4 fruit fly cellular contexts compared by ENCODE assay signal in the genomic region with DNA sequence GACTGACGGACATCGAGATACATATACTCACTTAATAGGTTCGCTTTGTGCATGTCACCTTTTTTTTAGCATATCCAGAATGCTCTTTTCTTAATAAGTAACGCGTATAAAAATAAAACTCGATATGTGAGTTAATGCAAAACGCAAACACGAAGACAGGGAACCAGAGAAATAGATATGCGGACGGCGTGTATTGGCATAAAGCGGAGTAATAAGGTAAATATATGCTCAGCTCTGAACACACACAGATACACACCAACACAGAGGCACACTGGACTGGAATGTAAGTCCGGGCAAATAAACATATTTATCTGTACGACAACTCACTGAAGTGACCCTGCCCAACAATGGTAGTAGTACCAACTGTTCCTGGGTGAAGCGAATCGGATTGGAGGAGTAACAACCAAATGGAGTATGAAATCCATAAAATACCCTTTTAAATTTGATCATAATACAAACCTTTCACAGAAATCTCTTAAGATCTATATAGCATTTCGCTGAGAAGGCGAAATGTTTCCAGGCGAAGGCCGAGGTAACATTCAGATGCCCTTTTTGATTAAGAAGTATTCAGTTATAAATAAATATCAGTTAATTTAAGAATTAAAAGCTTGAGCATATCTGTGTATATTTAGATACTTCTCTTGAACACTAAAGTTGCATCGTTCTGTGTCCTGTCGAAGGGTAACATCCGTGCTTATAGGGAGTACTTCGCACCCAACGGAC.
A peak's percentile ranks its signal among the peaks of the same experiment; 100 is the strongest.
TF ChIP-seq lines count a peak whose summit lies in the region.

No protein-coding gene starts in this region.

- no peak for TF ChIP-seq CTCF in whole organism, embryonic (GFP tag; optimal IDR thresholded peaks at IDR 0.05; lab: Kevin White, UChicago)

TF ChIP-seq in whole organism, embryonic, 481 proteins besides CTCF, POLR2A, EP300 and RAD21 (continues in another document):
- no peak for TF ChIP-seq her (GFP tag; optimal IDR thresholded peaks at IDR 0.05; lab: Kevin White, UChicago)
- 0 out of 3 replicates have a peak, but pooled peaks have one; percentile 33 for TF ChIP-seq z (GFP tag; IDR thresholded peaks at IDR 0.05; lab: Robert Waterston, UW)
- no peak for TF ChIP-seq gce (GFP tag; IDR thresholded peaks at IDR 0.05; lab: Robert Waterston, UW)
- TF ChIP-seq gsb-n (tag; optimal IDR thresholded peaks at IDR 0.05; lab: Kevin White, UChicago) = no peak
- TF ChIP-seq CG33213 (GFP tag; optimal IDR thresholded peaks at IDR 0.05; lab: Kevin White, UChicago) = peak; percentile 20
- TF ChIP-seq Xrp1 (GFP tag; IDR thresholded peaks at IDR 0.05; lab: Robert Waterston, UW) = peak; percentile 40; the same call in 1 of the 2 replicates
- TF ChIP-seq CG33557 (GFP tag; optimal IDR thresholded peaks at IDR 0.05; lab: Kevin White, UChicago) = peak; percentile 50
- TF ChIP-seq Side (GFP tag; optimal IDR thresholded peaks at IDR 0.05; lab: Kevin White, UChicago) = no peak
- no peak for TF ChIP-seq CG13296 (GFP tag; optimal IDR thresholded peaks at IDR 0.05; lab: Kevin White, UChicago)
- TF ChIP-seq grau (tag; optimal IDR thresholded peaks at IDR 0.05; lab: Kevin White, UChicago) = no peak
- TF ChIP-seq CG6272 (GFP tag; IDR thresholded peaks at IDR 0.05; lab: Robert Waterston, UW) = no peak
- TF ChIP-seq knrl (GFP tag; IDR thresholded peaks at IDR 0.05; lab: Robert Waterston, UW; ENCODE audit: partially characterized antibody) = no peak
- TF ChIP-seq da (GFP tag; optimal IDR thresholded peaks at IDR 0.05; lab: Kevin White, UChicago) = no peak
- TF ChIP-seq CG7987 (GFP tag; optimal IDR thresholded peaks at IDR 0.05; lab: Kevin White, UChicago) = peak; percentile 32
- TF ChIP-seq Max (GFP tag; optimal IDR thresholded peaks at IDR 0.05; lab: Kevin White, UChicago) = no peak
- TF ChIP-seq CG1603 (tag; optimal IDR thresholded peaks at IDR 0.05; lab: Kevin White, UChicago) = peak; percentile 3
- TF ChIP-seq bsh (GFP tag; optimal IDR thresholded peaks at IDR 0.05; lab: Kevin White, UChicago) = no peak
- TF ChIP-seq CG4707 (GFP tag; optimal IDR thresholded peaks at IDR 0.05; lab: Kevin White, UChicago) = peak; percentile 16
- TF ChIP-seq CG6683 (GFP tag; optimal IDR thresholded peaks at IDR 0.05; lab: Kevin White, UChicago) = no peak
- TF ChIP-seq CG6654 (GFP tag; optimal IDR thresholded peaks at IDR 0.05; lab: Kevin White, UChicago) = no peak

TF ChIP-seq in whole organism, prepupa, 60 proteins besides CTCF, POLR2A, EP300 and RAD21 (continues in another document):
- no peak for TF ChIP-seq CG11762 (GFP tag; optimal IDR thresholded peaks at IDR 0.05; lab: Kevin White, UChicago; ENCODE audit: insufficient read depth)
- peak; percentile 57 for TF ChIP-seq OdsH (GFP tag; optimal IDR thresholded peaks at IDR 0.05; lab: Kevin White, UChicago)
- no peak for TF ChIP-seq CG4318 (GFP tag; optimal IDR thresholded peaks at IDR 0.05; lab: Kevin White, UChicago)
- no peak for TF ChIP-seq eg (GFP tag; IDR thresholded peaks at IDR 0.05; lab: Robert Waterston, UW)
- TF ChIP-seq CG6163 (GFP tag; IDR thresholded peaks at IDR 0.05; lab: Robert Waterston, UW) = no peak
- TF ChIP-seq CG34406 (GFP tag; optimal IDR thresholded peaks at IDR 0.05; lab: Kevin White, UChicago) = peak; percentile 30
- TF ChIP-seq pdm3 (GFP tag; optimal IDR thresholded peaks at IDR 0.05; lab: Kevin White, UChicago) = peak; percentile 51
- peak; percentile 10 to 24 for TF ChIP-seq ss (GFP tag; optimal IDR thresholded peaks at IDR 0.05; lab: Kevin White, UChicago)
- peak; percentile 35 for TF ChIP-seq Met (GFP tag; optimal IDR thresholded peaks at IDR 0.05; lab: Kevin White, UChicago)
- peak; percentile 30 for TF ChIP-seq CG32006 (GFP tag; optimal IDR thresholded peaks at IDR 0.05; lab: Kevin White, UChicago)
- TF ChIP-seq vri (GFP tag; optimal IDR thresholded peaks at IDR 0.05; lab: Kevin White, UChicago) = no peak
- TF ChIP-seq Hr4 (GFP tag; optimal IDR thresholded peaks at IDR 0.05; lab: Kevin White, UChicago) = no peak
- TF ChIP-seq CG10631 (GFP tag; optimal IDR thresholded peaks at IDR 0.05; lab: Kevin White, UChicago) = no peak
- no peak for TF ChIP-seq CG9139 (GFP tag; optimal IDR thresholded peaks at IDR 0.05; lab: Kevin White, UChicago)
- no peak for TF ChIP-seq spab (GFP tag; optimal IDR thresholded peaks at IDR 0.05; lab: Kevin White, UChicago)
- no peak for TF ChIP-seq Gug (GFP tag; IDR thresholded peaks at IDR 0.05; lab: Robert Waterston, UW)
- TF ChIP-seq CG11294 (GFP tag; IDR thresholded peaks at IDR 0.05; lab: Robert Waterston, UW) = no peak
- TF ChIP-seq CG8319 (GFP tag; optimal IDR thresholded peaks at IDR 0.05; lab: Kevin White, UChicago) = no peak
- TF ChIP-seq Blimp-1 (GFP tag; optimal IDR thresholded peaks at IDR 0.05; lab: Kevin White, UChicago) = no peak
- peak; percentile 48 for TF ChIP-seq Sox14 (GFP tag; optimal IDR thresholded peaks at IDR 0.05; lab: Kevin White, UChicago)
- TF ChIP-seq CG3032 (tag; optimal IDR thresholded peaks at IDR 0.05; lab: Kevin White, UChicago) = no peak
- TF ChIP-seq CG3919 (GFP tag; optimal IDR thresholded peaks at IDR 0.05; lab: Kevin White, UChicago) = no peak

TF ChIP-seq in whole organism, pupa, 21 proteins besides CTCF, POLR2A, EP300 and RAD21:
- no peak for TF ChIP-seq CG32121 (GFP tag; IDR thresholded peaks at IDR 0.05; lab: Robert Waterston, UW)
- TF ChIP-seq CG4496 (GFP tag; IDR thresholded peaks at IDR 0.05; lab: Robert Waterston, UW) = no peak
- peak; percentile 41 for TF ChIP-seq Snoo (tag; optimal IDR thresholded peaks at IDR 0.05; lab: Kevin White, UChicago)
- no peak for TF ChIP-seq Ets98B (GFP tag; IDR thresholded peaks at IDR 0.05; lab: Robert Waterston, UW)
- no peak for TF ChIP-seq EcR (GFP tag; optimal IDR thresholded peaks at IDR 0.05; lab: Kevin White, UChicago)
- TF ChIP-seq D1 (tag; optimal IDR thresholded peaks at IDR 0.05; lab: Kevin White, UChicago) = no peak
- TF ChIP-seq rn (GFP tag; IDR thresholded peaks at IDR 0.05; lab: Robert Waterston, UW) = no peak
- no peak for TF ChIP-seq CG14655 (GFP tag; optimal IDR thresholded peaks at IDR 0.05; lab: Kevin White, UChicago)
- peak; percentile 1 for TF ChIP-seq CG34367 (tag; optimal IDR thresholded peaks at IDR 0.05; lab: Kevin White, UChicago)
- TF ChIP-seq CG15710 (tag; optimal IDR thresholded peaks at IDR 0.05; lab: Kevin White, UChicago) = peak; percentile 31
- TF ChIP-seq Pif1A (GFP tag; optimal IDR thresholded peaks at IDR 0.05; lab: Kevin White, UChicago) = no peak
TF ChIP-seq in whole organism, pupa: peak in this region for 3.

TF ChIP-seq in whole organism, wandering third instar larva, 38 proteins besides CTCF, POLR2A, EP300 and RAD21:
- TF ChIP-seq tai (GFP tag; optimal IDR thresholded peaks at IDR 0.05; lab: Kevin White, UChicago) = no peak
- TF ChIP-seq jim (GFP tag; optimal IDR thresholded peaks at IDR 0.05; lab: Kevin White, UChicago) = no peak
- TF ChIP-seq Hnf4 (GFP tag; optimal IDR thresholded peaks at IDR 0.05; lab: Kevin White, UChicago) = no peak
- TF ChIP-seq Dif (GFP tag; optimal IDR thresholded peaks at IDR 0.05; lab: Kevin White, UChicago; ENCODE audit: partially characterized antibody) = no peak
- no peak for TF ChIP-seq sv (GFP tag; optimal IDR thresholded peaks at IDR 0.05; lab: Kevin White, UChicago)
- no peak for TF ChIP-seq CG32264 (GFP tag; optimal IDR thresholded peaks at IDR 0.05; lab: Kevin White, UChicago)
- TF ChIP-seq ey (GFP tag; optimal IDR thresholded peaks at IDR 0.05; lab: Kevin White, UChicago) = peak; percentile 10
- peak; percentile 25 for TF ChIP-seq fru (GFP tag; optimal IDR thresholded peaks at IDR 0.05; lab: Kevin White, UChicago)
